Fruit fly (Drosophila melanogaster) whole organism, embryonic: ENCODE measurements around the gene CG14367.

ENCODE experiments used
- B-H1 ChIP-seq: fragments of 200-800 bp; sonication (Bioruptor generic); IDR thresholded peaks from 3 replicates; pipeline ENCODE4 v1.3.6; 2022; ENCODE audit warnings: missing biosample characterization, missing genetic modification characterization
- B-H2 ChIP-seq: fragments of 200-800 bp; sonication (Bioruptor generic); optimal IDR thresholded peaks from 2 replicates; lab custom pipeline; 2018; ENCODE audit warnings: missing biosample characterization, mild to moderate bottlenecking, missing genetic modification characterization
- CG10274 ChIP-seq: fragments of 200-800 bp; sonication (Bioruptor generic); optimal IDR thresholded peaks from 3 replicates; lab custom pipeline; 2017; ENCODE audit warnings: missing biosample characterization, mild to moderate bottlenecking, missing genetic modification characterization
- CG11247 ChIP-seq: fragments of 200-800 bp; sonication (Bioruptor generic); IDR thresholded peaks from 2 replicates; pipeline ENCODE4 v1.3.6; 2022; ENCODE audit warnings: missing biosample characterization, missing genetic modification characterization
- CG11504 ChIP-seq: fragments of 200-800 bp; sonication (Bioruptor generic); optimal IDR thresholded peaks from 3 replicates; lab custom pipeline; 2019; ENCODE audit warnings: missing biosample characterization, mild to moderate bottlenecking, missing genetic modification characterization, moderate library complexity
- CG11695 ChIP-seq: fragments of 200-800 bp; sonication (Bioruptor generic); IDR thresholded peaks from 3 replicates; pipeline ENCODE4 v1.3.6; 2022; ENCODE audit warnings: missing biosample characterization, missing genetic modification characterization
- CG11723 ChIP-seq: fragments of 200-800 bp; sonication (Bioruptor generic); optimal IDR thresholded peaks from 2 replicates; lab custom pipeline; 2017; ENCODE audit warnings: missing biosample characterization, mild to moderate bottlenecking, missing genetic modification characterization
- CG12744 ChIP-seq: fragments of 200-800 bp; sonication (Bioruptor generic); optimal IDR thresholded peaks from 2 replicates; lab custom pipeline; 2016; ENCODE audit warnings: missing biosample characterization, missing genetic modification characterization
- CG12942 ChIP-seq: fragments of 200-800 bp; sonication (Bioruptor generic); optimal IDR thresholded peaks from 3 replicates; lab custom pipeline; 2016; ENCODE audit warnings: missing biosample characterization, missing genetic modification characterization
- CG15073 ChIP-seq: fragments of 200-800 bp; sonication (Bioruptor generic); optimal IDR thresholded peaks from 2 replicates; lab custom pipeline; 2016; ENCODE audit warnings: missing biosample characterization, missing genetic modification characterization
- CG1647 ChIP-seq: fragments of 200-800 bp; sonication (Bioruptor generic); optimal IDR thresholded peaks from 3 replicates; lab custom pipeline; 2016; ENCODE audit warnings: missing biosample characterization, missing genetic modification characterization
- CG17568 ChIP-seq: fragments of 200-800 bp; sonication (Bioruptor generic); optimal IDR thresholded peaks from 2 replicates; lab custom pipeline; 2018; ENCODE audit warnings: missing biosample characterization, mild to moderate bottlenecking, missing genetic modification characterization, moderate library complexity
- CG32767 ChIP-seq: fragments of 200-800 bp; sonication (Bioruptor generic); IDR thresholded peaks from 2 replicates; pipeline ENCODE4 v1.3.6; 2022; ENCODE audit warnings: missing biosample characterization, missing genetic modification characterization
- CG32772 ChIP-seq: fragments of 200-800 bp; sonication (Bioruptor generic); IDR thresholded peaks from 2 replicates; pipeline ENCODE4 v1.3.6; 2022; ENCODE audit warnings: missing biosample characterization, missing genetic modification characterization
- CG3281 ChIP-seq: fragments of 200-800 bp; sonication (Bioruptor generic); optimal IDR thresholded peaks from 3 replicates; lab custom pipeline; 2017; ENCODE audit warnings: missing biosample characterization, mild to moderate bottlenecking, missing genetic modification characterization
- CG4360 ChIP-seq: fragments of 200-800 bp; sonication (Bioruptor generic); IDR thresholded peaks from 2 replicates; pipeline ENCODE4 v1.3.6; 2022; ENCODE audit warnings: missing biosample characterization, missing genetic modification characterization
- CG4820 ChIP-seq: fragments of 200-800 bp; sonication (Bioruptor generic); optimal IDR thresholded peaks from 3 replicates; lab custom pipeline; 2016; ENCODE audit warnings: missing biosample characterization, missing genetic modification characterization
- CG6175 ChIP-seq: fragments of 200-800 bp; sonication (Bioruptor generic); IDR thresholded peaks from 3 replicates; pipeline ENCODE4 v1.3.6; 2022; ENCODE audit warnings: missing biosample characterization, missing genetic modification characterization
- CG7372 ChIP-seq: fragments of 200-800 bp; sonication (Bioruptor generic); IDR thresholded peaks from 2 replicates; pipeline ENCODE4 v1.3.6; 2022; ENCODE audit warnings: missing biosample characterization, missing genetic modification characterization
- Dfd ChIP-seq, 2 experiments: fragments of >200 bp; optimal IDR thresholded peaks; 2 replicates each; lab custom pipeline; 2017; ENCODE audit warnings: missing biosample characterization in 2 of 2, missing genetic modification characterization in 2 of 2
- HLH3B ChIP-seq: fragments of 200-800 bp; sonication (Bioruptor generic); IDR thresholded peaks from 2 replicates; pipeline ENCODE4 v1.3.6; 2022; ENCODE audit warnings: missing biosample characterization, missing genetic modification characterization
- HLH54F ChIP-seq: fragments of 200-800 bp; sonication (Bioruptor generic); optimal IDR thresholded peaks from 3 replicates; lab custom pipeline; 2016; ENCODE audit warnings: missing biosample characterization, missing genetic modification characterization
- Hmx ChIP-seq: fragments of 200-800 bp; sonication (Bioruptor generic); optimal IDR thresholded peaks from 2 replicates; lab custom pipeline; 2016; ENCODE audit warnings: missing biosample characterization, missing genetic modification characterization
- Hr39 ChIP-seq: fragments of >200 bp; optimal IDR thresholded peaks from 2 replicates; lab custom pipeline; 2017
- Mrtf ChIP-seq: fragments of 200-800 bp; sonication (Bioruptor generic); IDR thresholded peaks from 3 replicates; pipeline ENCODE4 v1.3.6; 2022; ENCODE audit warnings: missing biosample characterization, missing genetic modification characterization
- NC2β ChIP-seq: fragments of 200-800 bp; sonication (Bioruptor generic); optimal IDR thresholded peaks from 2 replicates; lab custom pipeline; 2016; ENCODE audit warnings: missing biosample characterization, missing genetic modification characterization
- NK7.1 ChIP-seq: fragments of 200-800 bp; sonication (Bioruptor generic); optimal IDR thresholded peaks from 3 replicates; lab custom pipeline; 2016; ENCODE audit warnings: missing biosample characterization, missing genetic modification characterization
- Neu2 ChIP-seq: fragments of 200-800 bp; sonication (Bioruptor generic); optimal IDR thresholded peaks from 3 replicates; lab custom pipeline; 2016; ENCODE audit warnings: missing biosample characterization, missing genetic modification characterization, borderline replicate concordance
- Pdp1 ChIP-seq, 2 experiments: fragments of 200-800 bp; sonication (Bioruptor generic); optimal IDR thresholded peaks; 3 replicates each; lab custom pipeline; 2016; ENCODE audit warnings: missing biosample characterization in 2 of 2, missing genetic modification characterization in 2 of 2, mild to moderate bottlenecking in 1 of 2, moderate library complexity in 1 of 2
- Spps ChIP-seq: fragments of 200-800 bp; sonication (Bioruptor generic); optimal IDR thresholded peaks from 2 replicates; lab custom pipeline; 2018; ENCODE audit warnings: missing biosample characterization, mild to moderate bottlenecking, missing genetic modification characterization
- Taf1 ChIP-seq: fragments of 200-800 bp; sonication (Bioruptor generic); IDR thresholded peaks from 2 replicates; pipeline ENCODE4 v1.3.6; 2022; ENCODE audit warnings: missing biosample characterization, missing genetic modification characterization
- abd-A ChIP-seq: fragments of 200-800 bp; sonication (Bioruptor generic); optimal IDR thresholded peaks from 3 replicates; lab custom pipeline; 2019; ENCODE audit warnings: missing biosample characterization, mild to moderate bottlenecking, missing genetic modification characterization, moderate library complexity
- ac ChIP-seq: fragments of 200-800 bp; sonication (Bioruptor generic); optimal IDR thresholded peaks from 3 replicates; lab custom pipeline; 2017; ENCODE audit warnings: missing biosample characterization, mild to moderate bottlenecking, missing genetic modification characterization
- btn ChIP-seq: fragments of 200-800 bp; sonication (Bioruptor generic); optimal IDR thresholded peaks from 2 replicates; lab custom pipeline; 2016; ENCODE audit warnings: missing biosample characterization, missing genetic modification characterization
- dan ChIP-seq: fragments of 200-800 bp; sonication (Bioruptor generic); IDR thresholded peaks from 2 replicates; pipeline ENCODE4 v1.3.6; 2022; ENCODE audit warnings: missing biosample characterization, missing genetic modification characterization
- dati ChIP-seq: fragments of 200-800 bp; sonication (Bioruptor generic); IDR thresholded peaks from 2 replicates; pipeline ENCODE4 v1.3.6; 2022; ENCODE audit warnings: missing biosample characterization, missing genetic modification characterization
- dmrt99B ChIP-seq: fragments of 200-800 bp; sonication (Bioruptor generic); optimal IDR thresholded peaks from 2 replicates; lab custom pipeline; 2018; ENCODE audit warnings: missing biosample characterization, mild to moderate bottlenecking, missing genetic modification characterization, moderate library complexity
- esg ChIP-seq: fragments of 200-800 bp; sonication (Bioruptor generic); conservative IDR thresholded peaks from 2 replicates; pipeline ENCODE4 v1.3.6; 2022; ENCODE audit warnings: missing biosample characterization, missing genetic modification characterization
- fru ChIP-seq: fragments of >200 bp; optimal IDR thresholded peaks from 2 replicates; lab custom pipeline; 2017
- gsb ChIP-seq: fragments of 200-800 bp; sonication (Bioruptor generic); IDR thresholded peaks from 2 replicates; pipeline ENCODE4 v1.3.6; 2022; ENCODE audit warnings: missing biosample characterization, missing genetic modification characterization
- jing ChIP-seq: fragments of 200-800 bp; sonication (Bioruptor generic); optimal IDR thresholded peaks from 2 replicates; lab custom pipeline; 2018; ENCODE audit warnings: missing biosample characterization, mild to moderate bottlenecking, missing genetic modification characterization
- kah ChIP-seq: fragments of 200-800 bp; sonication (Bioruptor generic); optimal IDR thresholded peaks from 2 replicates; lab custom pipeline; 2018; ENCODE audit warnings: missing biosample characterization, mild to moderate bottlenecking, missing genetic modification characterization
- ken ChIP-seq: fragments of 200-800 bp; sonication (Bioruptor generic); IDR thresholded peaks from 3 replicates; pipeline ENCODE4 v1.3.6; 2022; ENCODE audit warnings: missing biosample characterization, missing genetic modification characterization
- mam ChIP-seq: fragments of 200-800 bp; sonication (Bioruptor generic); optimal IDR thresholded peaks from 3 replicates; lab custom pipeline; 2016; ENCODE audit warnings: missing biosample characterization, missing genetic modification characterization
- pzg ChIP-seq: fragments of 200-800 bp; sonication (Bioruptor generic); optimal IDR thresholded peaks from 3 replicates; lab custom pipeline; 2018; ENCODE audit warnings: missing biosample characterization, mild to moderate bottlenecking, missing genetic modification characterization, moderate library complexity
- row ChIP-seq: fragments of 200-800 bp; sonication (Bioruptor generic); IDR thresholded peaks from 3 replicates; pipeline ENCODE4 v1.3.6; 2022; ENCODE audit warnings: missing biosample characterization, missing genetic modification characterization
- sens-2 ChIP-seq: fragments of 200-800 bp; sonication (Bioruptor generic); IDR thresholded peaks from 2 replicates; pipeline ENCODE4 v1.3.6; 2022; ENCODE audit warnings: missing biosample characterization, missing genetic modification characterization
- sna ChIP-seq: fragments of 200-800 bp; sonication (Bioruptor generic); IDR thresholded peaks from 2 replicates; pipeline ENCODE4 v1.3.6; 2022; ENCODE audit warnings: missing biosample characterization, missing genetic modification characterization; ENCODE audit not compliant: partially characterized antibody
- tio ChIP-seq: fragments of 200-800 bp; sonication (Bioruptor generic); optimal IDR thresholded peaks from 2 replicates; lab custom pipeline; 2017; ENCODE audit warnings: missing biosample characterization, missing genetic modification characterization, inconsistent platforms
- yki ChIP-seq: fragments of >200 bp; optimal IDR thresholded peaks from 3 replicates; lab custom pipeline; 2018
- zfh1 ChIP-seq: fragments of 200-800 bp; sonication (Bioruptor generic); IDR thresholded peaks from 3 replicates; pipeline ENCODE4 v1.3.6; 2022; ENCODE audit warnings: missing biosample characterization, missing genetic modification characterization

The CG14367 gene

dm6 chr3R:13686371-13687211 is 7.3 kb upstream of the CG14367 start, which contains the start of gene omd (continued):
- TF ChIP-seq CG12942 (peak; percentile 44), NC2β (peak; percentile 64), mam (GFP tag; lab: Kevin White, UChicago) (no peak), pzg (peak; percentile 11), B-H1 (GFP tag; lab: Robert Waterston, UW) (no peak; the same call in 2 of the 3 replicates), yki (lab: Kevin White, UChicago) (no peak), kah (no peak), CG11723 (GFP tag; lab: Kevin White, UChicago) (no peak), CG10274 (GFP tag; lab: Kevin White, UChicago) (peak; percentile 55), ac (GFP tag; lab: Kevin White, UChicago) (peak; percentile 74), Pdp1 (GFP tag; optimal IDR thresholded peaks at IDR 0.05; lab: Kevin White, UChicago) (peak; percentile 43 to 83), CG17568 (no peak), CG4360 (GFP tag; lab: Robert Waterston, UW) (peak; percentile 62), CG15073 (GFP tag; lab: Kevin White, UChicago) (no peak), ken (GFP tag; lab: Robert Waterston, UW) (peak; percentile 52; the same call in 1 of the 3 replicates), Neu2 (GFP tag; lab: Kevin White, UChicago) (no peak), CG12744 (GFP tag; lab: Kevin White, UChicago) (peak; percentile 14), dmrt99B (tag; lab: Kevin White, UChicago) (no peak), abd-A (tag; lab: Kevin White, UChicago) (no peak), Taf1 (GFP tag; lab: Robert Waterston, UW) (peak; percentile 54), zfh1 (GFP tag; lab: Robert Waterston, UW) (peak; percentile 33; the same call in 1 of the 3 replicates), CG32772 (GFP tag; lab: Robert Waterston, UW) (peak; percentile 21; the same call in 1 of the 2 replicates), CG11247 (GFP tag; lab: Robert Waterston, UW) (peak; percentile 74), CG4820 (GFP tag; lab: Kevin White, UChicago) (peak; percentile 23), gsb (GFP tag; lab: Robert Waterston, UW) (peak; percentile 47; the same call in 1 of the 2 replicates), CG3281 (GFP tag; lab: Kevin White, UChicago) (peak; percentile 73), Spps (tag; lab: Kevin White, UChicago) (no peak), HLH3B (GFP tag; lab: Robert Waterston, UW) (peak; percentile 59; the same call in 1 of the 2 replicates), tio (GFP tag; lab: Kevin White, UChicago) (no peak), HLH54F (GFP tag; lab: Kevin White, UChicago) (peak; percentile 41), Dfd (GFP tag; optimal IDR thresholded peaks at IDR 0.05; lab: Kevin White, UChicago) (no peak), CG7372 (GFP tag; lab: Robert Waterston, UW) (no peak), Mrtf (GFP tag; lab: Robert Waterston, UW) (0 out of 3 replicates have a peak, but pooled peaks have one; percentile 7), dan (GFP tag; lab: Robert Waterston, UW) (no peak), jing (GFP tag; lab: Kevin White, UChicago) (no peak), B-H2 (peak; percentile 34), btn (peak; percentile 63), CG6175 (GFP tag; lab: Robert Waterston, UW) (no peak), sna (GFP tag; lab: Robert Waterston, UW) (no peak), sens-2 (GFP tag; lab: Robert Waterston, UW) (0 out of 2 replicates have a peak, but pooled peaks have one; percentile 30), CG32767 (GFP tag; lab: Robert Waterston, UW) (peak; percentile 47; the same call in 1 of the 2 replicates), row (GFP tag; lab: Robert Waterston, UW) (peak; percentile 72), CG11504 (tag; lab: Kevin White, UChicago) (no peak), fru (lab: Kevin White, UChicago) (no peak), esg (GFP tag; lab: Robert Waterston, UW) (no peak), Hmx (GFP tag; lab: Kevin White, UChicago) (no peak), CG1647 (GFP tag; lab: Kevin White, UChicago) (no peak), CG11695 (GFP tag; lab: Robert Waterston, UW) (peak; percentile 37; the same call in 1 of the 3 replicates), NK7.1 (GFP tag; lab: Kevin White, UChicago) (peak; percentile 53), dati (GFP tag; lab: Robert Waterston, UW) (peak; percentile 43; the same call in 1 of the 2 replicates), Hr39 (no peak)
